Worm (Caenorhabditis elegans): ENCODE measurements around the gene cest-30.

The cest-30 gene

ce11 chrV:5271487-5271886 lies 8.6 kb upstream of the cest-30 start (continued):
- peak; percentile 29 for TF ChIP-seq C34F6.9 (tag; optimal IDR thresholded peaks at IDR 0.05)
- TF ChIP-seq nhr-12 (tag; optimal IDR thresholded peaks at IDR 0.05), result no peak
- no peak for TF ChIP-seq alr-1 (tag; optimal IDR thresholded peaks at IDR 0.05)
- TF ChIP-seq nhr-11 (tag; optimal IDR thresholded peaks at IDR 0.05), result no peak
- peak; percentile 61 for TF ChIP-seq gmeb-1 (tag; optimal IDR thresholded peaks at IDR 0.05)

DNA sequence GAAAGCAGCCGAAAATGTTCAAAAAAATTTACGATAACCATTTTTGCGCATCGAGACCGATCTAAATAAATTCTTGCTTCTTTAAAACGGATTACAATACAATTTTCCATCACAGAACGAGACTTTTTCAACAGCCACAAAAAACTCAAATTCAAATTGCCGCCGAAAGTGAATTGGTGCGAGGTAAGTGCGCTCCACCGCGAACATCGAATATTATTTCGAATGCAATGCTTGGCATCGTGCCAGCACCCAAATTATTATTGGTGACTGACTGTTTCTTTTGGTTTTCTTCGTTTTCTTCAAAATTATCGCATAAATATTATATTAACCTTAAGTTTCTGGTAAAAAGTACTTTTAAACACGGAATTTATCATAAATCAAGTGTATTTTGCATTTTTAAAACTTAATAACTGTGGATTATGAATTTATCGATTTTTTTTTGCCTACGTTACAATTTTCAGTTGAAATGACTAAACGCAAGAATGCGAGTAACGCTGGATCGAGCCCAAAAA lies 6.2 kb upstream of the cest-30 start, which contains the start of gene penr-1:
penr-1 (plus strand) TSS at position 462 of the 512 bp plus-strand sequence.
- TF ChIP-seq nhr-21 (tag; optimal IDR thresholded peaks at IDR 0.05) (no peak), skn-1 (tag; optimal IDR thresholded peaks at IDR 0.05) (no peak), gmeb-1 (tag; optimal IDR thresholded peaks at IDR 0.05) (peak; percentile 92), nhr-6 (tag; optimal IDR thresholded peaks at IDR 0.05) (no peak), aly-2 (tag; optimal IDR thresholded peaks at IDR 0.05) (no peak), unc-39 (tag; optimal IDR thresholded peaks at IDR 0.05) (no peak), mab-5 (tag; optimal IDR thresholded peaks at IDR 0.05) (no peak), nhr-77 (tag; optimal IDR thresholded peaks at IDR 0.05) (no peak), F13H6.1 (tag; optimal IDR thresholded peaks at IDR 0.05) (peak; percentile 40), ceh-16 (tag; optimal IDR thresholded peaks at IDR 0.05) (no peak), mbf-1 (tag; optimal IDR thresholded peaks at IDR 0.05) (no peak), fos-1 (tag; optimal IDR thresholded peaks at IDR 0.05) (peak; percentile 15), ztf-4 (tag; optimal IDR thresholded peaks at IDR 0.05) (no peak), ZK546.5 (tag; optimal IDR thresholded peaks at IDR 0.05) (no peak), nhr-10 (tag; optimal IDR thresholded peaks at IDR 0.05) (no peak), ama-1 (optimal IDR thresholded peaks at IDR 0.05) (no peak), nhr-129 (tag; optimal IDR thresholded peaks at IDR 0.05) (peak; percentile 57), crh-2 (tag; optimal IDR thresholded peaks at IDR 0.05) (peak; percentile 62), sma-3 (GFP tag; optimal IDR thresholded peaks at IDR 0.05) (peak; percentile 41), nhr-23 (tag; optimal IDR thresholded peaks at IDR 0.05) (no peak), mdl-1 (tag; optimal IDR thresholded peaks at IDR 0.05) (no peak), elt-1 (tag; optimal IDR thresholded peaks at IDR 0.05) (no peak), C34F6.9 (tag; optimal IDR thresholded peaks at IDR 0.05) (peak; percentile 76), nhr-237 (tag; optimal IDR thresholded peaks at IDR 0.05) (no peak), lsy-2 (tag; optimal IDR thresholded peaks at IDR 0.05) (peak; percentile 3 to 74), lin-11 (tag; optimal IDR thresholded peaks at IDR 0.05) (peak; percentile 18), nhr-25 (tag; optimal IDR thresholded peaks at IDR 0.05) (peak; percentile 46), sem-4 (tag; optimal IDR thresholded peaks at IDR 0.05) (peak; percentile 49), nhr-12 (tag; optimal IDR thresholded peaks at IDR 0.05) (no peak), R02D3.7 (tag; optimal IDR thresholded peaks at IDR 0.05) (no peak), lin-13 (GFP tag; optimal IDR thresholded peaks at IDR 0.05) (peak; percentile 35), sma-9 (GFP tag; optimal IDR thresholded peaks at IDR 0.05) (peak; percentile 74), sma-9 (tag; optimal IDR thresholded peaks at IDR 0.05) (no peak), snpc-4 (tag; optimal IDR thresholded peaks at IDR 0.05) (no peak), ceh-82 (tag; optimal IDR thresholded peaks at IDR 0.05) (no peak), unc-55 (GFP tag; optimal IDR thresholded peaks at IDR 0.05) (peak; percentile 71), unc-62 (GFP tag; optimal IDR thresholded peaks at IDR 0.05) (no peak), Y55F3AM.14 (GFP tag; optimal IDR thresholded peaks at IDR 0.05) (no peak), dmd-4 (tag; optimal IDR thresholded peaks at IDR 0.05) (no peak), peb-1 (tag; optimal IDR thresholded peaks at IDR 0.05) (no peak), zag-1 (tag; optimal IDR thresholded peaks at IDR 0.05) (no peak), lin-39 (tag; optimal IDR thresholded peaks at IDR 0.05) (no peak), nhr-11 (tag; optimal IDR thresholded peaks at IDR 0.05) (no peak), blmp-1 (tag; optimal IDR thresholded peaks at IDR 0.05; ENCODE audit: insufficient read depth) (no peak), alr-1 (tag; optimal IDR thresholded peaks at IDR 0.05) (no peak), egl-27 (tag; optimal IDR thresholded peaks at IDR 0.05) (no peak), ztf-1 (GFP tag; conservative IDR thresholded peaks at IDR 0.05) (no peak), ztf-11 (tag; optimal IDR thresholded peaks at IDR 0.05) (no peak), elt-3 (tag; optimal IDR thresholded peaks at IDR 0.05) (no peak)

Measured in whole organism, L2 larva.